Worm (Caenorhabditis elegans): ENCODE results near the gene lin-23.

The lin-23 gene

DNA sequence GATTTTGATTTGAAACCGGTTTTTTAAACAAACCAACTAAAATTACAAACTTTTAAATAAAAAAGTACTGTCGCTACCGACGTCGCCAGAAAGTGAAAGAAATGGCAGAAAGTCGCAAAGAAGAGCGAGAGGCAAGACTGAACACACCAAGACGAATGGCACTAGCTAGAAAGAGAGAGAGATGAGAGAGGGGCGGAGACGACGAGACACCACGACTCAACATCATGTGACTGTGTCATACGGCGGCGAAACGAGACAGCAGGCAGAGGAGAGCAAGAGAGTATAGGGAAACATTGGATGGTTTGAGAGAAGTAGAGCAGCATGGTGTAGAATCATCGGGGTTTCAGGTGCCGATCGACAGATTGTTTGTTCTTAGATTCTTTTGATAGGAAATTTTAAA is 22.7 kb upstream of the lin-23 start:
- TF ChIP-seq ztf-11 (tag; optimal IDR thresholded peaks at IDR 0.05) (no peak), lin-11 (tag; optimal IDR thresholded peaks at IDR 0.05) (peak; percentile 82), sma-3 (GFP tag; optimal IDR thresholded peaks at IDR 0.05) (peak; percentile 95), lin-13 (GFP tag; optimal IDR thresholded peaks at IDR 0.05) (peak; percentile 83), peb-1 (tag; optimal IDR thresholded peaks at IDR 0.05) (no peak), mab-5 (tag; optimal IDR thresholded peaks at IDR 0.05) (peak; percentile 90), skn-1 (tag; optimal IDR thresholded peaks at IDR 0.05) (no peak), ceh-16 (tag; optimal IDR thresholded peaks at IDR 0.05) (peak; percentile 84), nhr-12 (tag; optimal IDR thresholded peaks at IDR 0.05) (no peak), lin-39 (tag; optimal IDR thresholded peaks at IDR 0.05) (no peak), sma-9 (GFP tag; optimal IDR thresholded peaks at IDR 0.05) (peak; percentile 96), sma-9 (tag; optimal IDR thresholded peaks at IDR 0.05) (no peak), ztf-1 (GFP tag; conservative IDR thresholded peaks at IDR 0.05) (no peak), unc-39 (tag; optimal IDR thresholded peaks at IDR 0.05) (no peak), ZK546.5 (tag; optimal IDR thresholded peaks at IDR 0.05) (no peak), mdl-1 (tag; optimal IDR thresholded peaks at IDR 0.05) (peak; percentile 56 to 87), F13H6.1 (tag; optimal IDR thresholded peaks at IDR 0.05) (peak; percentile 95), unc-55 (GFP tag; optimal IDR thresholded peaks at IDR 0.05) (peak; percentile 89), nhr-23 (tag; optimal IDR thresholded peaks at IDR 0.05) (no peak), snpc-4 (tag; optimal IDR thresholded peaks at IDR 0.05) (peak; percentile 47), gmeb-1 (tag; optimal IDR thresholded peaks at IDR 0.05) (peak; percentile 83), C34F6.9 (tag; optimal IDR thresholded peaks at IDR 0.05) (peak; percentile 98), nhr-11 (tag; optimal IDR thresholded peaks at IDR 0.05) (no peak), nhr-77 (tag; optimal IDR thresholded peaks at IDR 0.05) (no peak), zag-1 (tag; optimal IDR thresholded peaks at IDR 0.05) (peak; percentile 58), Y55F3AM.14 (GFP tag; optimal IDR thresholded peaks at IDR 0.05) (peak; percentile 56), aly-2 (tag; optimal IDR thresholded peaks at IDR 0.05) (no peak), lsy-2 (tag; optimal IDR thresholded peaks at IDR 0.05) (peak; percentile 72 to 92), fos-1 (tag; optimal IDR thresholded peaks at IDR 0.05) (peak; percentile 92), R02D3.7 (tag; optimal IDR thresholded peaks at IDR 0.05) (no peak), nhr-237 (tag; optimal IDR thresholded peaks at IDR 0.05) (peak; percentile 61), alr-1 (tag; optimal IDR thresholded peaks at IDR 0.05) (no peak), unc-62 (GFP tag; optimal IDR thresholded peaks at IDR 0.05) (peak; percentile 64), crh-2 (tag; optimal IDR thresholded peaks at IDR 0.05) (peak; percentile 96), ztf-4 (tag; optimal IDR thresholded peaks at IDR 0.05) (peak; percentile 89), ceh-82 (tag; optimal IDR thresholded peaks at IDR 0.05) (peak; percentile 44), nhr-25 (tag; optimal IDR thresholded peaks at IDR 0.05) (peak; percentile 96), nhr-129 (tag; optimal IDR thresholded peaks at IDR 0.05) (peak; percentile 95), elt-3 (tag; optimal IDR thresholded peaks at IDR 0.05) (no peak), nhr-21 (tag; optimal IDR thresholded peaks at IDR 0.05) (peak; percentile 92), nhr-10 (tag; optimal IDR thresholded peaks at IDR 0.05) (peak; percentile 56), sem-4 (tag; optimal IDR thresholded peaks at IDR 0.05) (peak; percentile 87), dmd-4 (tag; optimal IDR thresholded peaks at IDR 0.05) (no peak), blmp-1 (tag; optimal IDR thresholded peaks at IDR 0.05; ENCODE audit: insufficient read depth) (peak; percentile 90), egl-27 (tag; optimal IDR thresholded peaks at IDR 0.05) (peak; percentile 84), ama-1 (optimal IDR thresholded peaks at IDR 0.05) (peak; percentile 99), mbf-1 (tag; optimal IDR thresholded peaks at IDR 0.05) (no peak), nhr-6 (tag; optimal IDR thresholded peaks at IDR 0.05) (peak; percentile 65), elt-1 (tag; optimal IDR thresholded peaks at IDR 0.05) (peak; percentile 66)

Measured in whole organism, L2 larva.